Fruit fly (Drosophila melanogaster) whole organism, adult: ENCODE measurements around the gene CG34448.

Source experiments
- CG12768 ChIP-seq: fragments of 200-800 bp; sonication (Bioruptor generic); optimal IDR thresholded peaks from 2 replicates; lab custom pipeline; 2017; ENCODE audit warnings: missing biosample characterization, missing genetic modification characterization, mild to moderate bottlenecking, moderate library complexity, missing genetic modification reagents
- CG14711 ChIP-seq: fragments of 200-800 bp; sonication (Bioruptor generic); optimal IDR thresholded peaks from 2 replicates; lab custom pipeline; 2018; ENCODE audit warnings: missing biosample characterization, mild to moderate bottlenecking, missing genetic modification characterization, moderate library complexity
- CG5204 ChIP-seq: fragments of 200-800 bp; sonication (Bioruptor generic); optimal IDR thresholded peaks from 2 replicates; lab custom pipeline; 2016; ENCODE audit warnings: missing biosample characterization, missing genetic modification characterization
- CG7045 ChIP-seq: fragments of 200-800 bp; sonication (Bioruptor generic); optimal IDR thresholded peaks from 2 replicates; lab custom pipeline; 2017; ENCODE audit warnings: missing biosample characterization, mild to moderate bottlenecking, missing genetic modification characterization
- CG7101 ChIP-seq: fragments of 200-800 bp; sonication (Bioruptor generic); optimal IDR thresholded peaks from 2 replicates; lab custom pipeline; 2018; ENCODE audit warnings: missing biosample characterization, mild to moderate bottlenecking, missing genetic modification characterization, moderate library complexity
- Clk ChIP-seq: fragments of 200-800 bp; sonication (Bioruptor generic); optimal IDR thresholded peaks from 2 replicates; lab custom pipeline; 2017; ENCODE audit warnings: missing biosample characterization, missing genetic modification characterization
- Crg-1 ChIP-seq: fragments of 200-800 bp; sonication (Bioruptor generic); optimal IDR thresholded peaks from 2 replicates; lab custom pipeline; 2016; ENCODE audit warnings: missing biosample characterization, missing genetic modification characterization
- Hr96 ChIP-seq: fragments of 200-800 bp; sonication (Bioruptor generic); optimal IDR thresholded peaks from 2 replicates; lab custom pipeline; 2016; ENCODE audit warnings: missing biosample characterization, missing genetic modification characterization
- bab1 ChIP-seq: fragments of 200-800 bp; sonication (Bioruptor generic); optimal IDR thresholded peaks from 3 replicates; lab custom pipeline; 2019; ENCODE audit warnings: missing biosample characterization, mild to moderate bottlenecking, missing genetic modification characterization, moderate library complexity
- kay ChIP-seq: fragments of 200-800 bp; sonication (Bioruptor generic); peaks from one replicate; lab custom pipeline; 2016; ENCODE audit warnings: missing biosample characterization, missing genetic modification characterization, borderline replicate concordance
- toe ChIP-seq: fragments of 200-800 bp; sonication (Bioruptor generic); optimal IDR thresholded peaks from 2 replicates; lab custom pipeline; 2016; ENCODE audit warnings: missing biosample characterization, missing genetic modification characterization

DNA sequence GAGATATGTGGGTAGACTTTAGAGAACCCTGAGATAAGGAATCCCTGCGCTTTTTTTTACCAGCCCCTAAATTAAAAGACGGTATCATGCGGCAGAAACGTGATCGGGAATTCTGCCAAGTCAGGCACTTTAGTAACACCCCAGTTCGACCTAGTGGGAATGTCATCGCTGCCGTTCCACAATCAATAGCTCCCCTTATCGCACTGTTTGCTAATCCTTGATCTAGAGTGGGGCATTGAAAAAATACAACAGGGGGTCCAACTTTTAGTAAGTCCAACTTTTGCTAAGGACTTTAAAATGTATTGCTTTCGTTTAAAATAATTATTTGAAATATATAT is 45.7 kb downstream of the CG34448 start:
- TF ChIP-seq kay (GFP tag; lab: Kevin White, UChicago) (peak; percentile 65), Crg-1 (GFP tag; lab: Kevin White, UChicago) (no peak), bab1 (GFP tag; lab: Kevin White, UChicago) (no peak), toe (GFP tag; lab: Kevin White, UChicago) (no peak), Clk (GFP tag; lab: Kevin White, UChicago) (no peak), CG7101 (no peak), CG12768 (no peak), CG7045 (GFP tag; lab: Kevin White, UChicago) (no peak), CG14711 (tag; lab: Kevin White, UChicago) (no peak), CG5204 (GFP tag; lab: Kevin White, UChicago) (no peak), Hr96 (no peak)
